Fruit fly (Drosophila melanogaster): ENCODE results near the gene shps.

shps gene

DNA sequence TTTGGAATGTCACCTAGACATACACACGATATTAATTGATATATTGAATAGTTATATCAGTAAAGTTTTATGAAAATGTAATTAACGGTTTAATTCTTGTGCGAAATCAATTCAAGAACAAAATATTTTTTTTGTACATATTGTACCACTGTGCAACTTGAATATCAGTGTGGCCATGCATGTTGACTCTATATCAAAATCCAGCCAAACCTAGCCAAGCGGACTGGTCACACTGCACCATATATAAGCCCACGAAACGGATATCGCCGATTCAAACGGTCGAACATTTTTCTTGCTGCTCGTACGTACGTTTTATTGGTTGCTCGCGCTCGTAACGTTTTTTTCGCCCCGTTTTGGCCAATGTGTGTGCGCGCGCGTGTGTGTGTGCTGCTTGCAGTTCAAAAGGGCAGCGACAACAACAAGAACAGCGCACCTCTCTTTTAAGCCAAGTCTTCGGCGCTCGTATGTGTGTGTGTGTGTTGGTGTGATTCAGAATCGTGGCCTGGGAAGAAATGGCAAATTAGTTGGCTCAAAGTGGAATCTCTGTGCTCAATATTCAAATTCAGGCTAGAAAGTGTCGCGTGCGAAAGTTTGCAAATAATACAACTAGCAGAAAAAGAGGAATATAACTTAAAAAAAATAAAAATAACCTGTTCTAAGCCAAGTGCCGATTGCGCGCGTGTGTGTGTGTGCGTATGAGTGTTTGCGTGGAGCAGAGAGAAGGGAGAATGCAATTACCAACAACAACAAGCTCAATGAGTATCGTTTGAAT is 15.6 kb downstream of the shps start, which contains the start of gene crb (continued):
- TF ChIP-seq pfk (GFP tag; optimal IDR thresholded peaks at IDR 0.05) (no peak), CG1603 (tag; optimal IDR thresholded peaks at IDR 0.05) (peak; percentile 83), hkb (optimal IDR thresholded peaks at IDR 0.05) (no peak), hkb (GFP tag; IDR thresholded peaks at IDR 0.05) (peak; percentile 61), unc-4 (GFP tag; IDR thresholded peaks at IDR 0.05; ENCODE audit: partially characterized antibody) (no peak), CG12769 (tag; optimal IDR thresholded peaks at IDR 0.05) (peak; percentile 69), wdn (GFP tag; IDR thresholded peaks at IDR 0.05) (no peak), Atf3 (GFP tag; optimal IDR thresholded peaks at IDR 0.05) (peak; percentile 25), gcm (GFP tag; optimal IDR thresholded peaks at IDR 0.05) (peak; percentile 45), CG6689 (GFP tag; IDR thresholded peaks at IDR 0.05) (peak; percentile 38; the same call in 1 of the 2 replicates), CG18262 (tag; optimal IDR thresholded peaks at IDR 0.05) (peak; percentile 38), ara (GFP tag; IDR thresholded peaks at IDR 0.05) (peak; percentile 53), Oli (tag; optimal IDR thresholded peaks at IDR 0.05) (no peak), dmrt99B (tag; optimal IDR thresholded peaks at IDR 0.05) (peak; percentile 37), CG2712 (tag; optimal IDR thresholded peaks at IDR 0.05) (peak; percentile 60), sima (GFP tag; optimal IDR thresholded peaks at IDR 0.05) (no peak), CG15479 (GFP tag; optimal IDR thresholded peaks at IDR 0.05) (peak; percentile 21), odd (GFP tag; optimal IDR thresholded peaks at IDR 0.05) (peak; percentile 43), ci (GFP tag; IDR thresholded peaks at IDR 0.05) (peak; percentile 84), Abd-B (GFP tag; optimal IDR thresholded peaks at IDR 0.05) (peak; percentile 17), CG32772 (GFP tag; IDR thresholded peaks at IDR 0.05) (no peak), CG14710 (tag; optimal IDR thresholded peaks at IDR 0.05) (peak; percentile 35), unpg (GFP tag; optimal IDR thresholded peaks at IDR 0.05) (peak; percentile 65), CG13123 (GFP tag; optimal IDR thresholded peaks at IDR 0.05) (peak; percentile 61), CG7357 (GFP tag; IDR thresholded peaks at IDR 0.05) (no peak), TFAM (GFP tag; optimal IDR thresholded peaks at IDR 0.05) (no peak), CG15696 (tag; optimal IDR thresholded peaks at IDR 0.05) (peak; percentile 4)

DNA sequence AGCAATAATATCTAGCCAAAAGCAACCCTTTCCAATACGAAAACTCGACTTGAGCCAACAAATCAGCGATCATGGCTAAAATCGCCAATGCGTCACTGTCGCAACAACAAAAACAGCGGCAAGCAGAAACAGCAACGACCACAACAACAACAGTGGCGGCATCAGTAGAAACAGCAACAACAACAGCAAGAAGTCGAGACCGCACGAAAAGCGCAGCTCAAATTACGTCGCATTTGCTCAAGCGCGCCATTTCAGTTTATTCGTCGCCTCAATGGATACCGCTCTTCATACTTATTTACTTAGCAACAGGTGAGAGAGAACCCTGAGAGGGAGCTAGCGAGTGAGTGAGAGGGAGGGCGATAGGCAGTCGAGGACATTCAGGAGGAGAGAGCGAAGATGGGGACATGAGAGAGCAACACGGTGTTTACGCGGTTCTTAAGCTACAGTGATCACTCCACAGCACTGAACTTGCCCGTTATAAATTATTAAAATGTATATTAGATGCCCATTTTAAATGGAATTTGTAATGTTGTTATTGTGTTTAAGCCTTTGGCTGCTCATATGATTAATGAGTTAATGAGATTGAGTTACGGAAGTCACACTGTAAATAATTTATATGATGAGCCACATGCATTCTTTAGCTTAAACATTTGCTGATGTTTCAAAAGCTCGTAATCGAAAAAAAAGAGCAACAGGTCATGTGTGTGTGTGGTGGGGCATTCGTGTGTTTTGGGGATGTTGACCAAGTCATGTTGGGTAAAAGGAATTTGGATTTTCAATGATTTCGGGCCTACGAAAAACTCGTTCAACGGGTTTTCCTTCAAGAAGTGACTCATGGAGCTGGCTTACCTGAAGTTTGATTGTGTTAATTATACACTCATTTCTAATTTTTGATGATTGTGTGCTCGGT is 16.4 kb downstream of the shps start:
- peak; percentile 41; the same call in 1 of the 2 replicates for TF ChIP-seq dimm (GFP tag; IDR thresholded peaks at IDR 0.05)
- TF ChIP-seq CG3163 (GFP tag; optimal IDR thresholded peaks at IDR 0.05): peak; percentile 34
- no peak for TF ChIP-seq CG8359 (GFP tag; optimal IDR thresholded peaks at IDR 0.05; ENCODE audit: borderline replicate concordance)
- TF ChIP-seq CG4707 (GFP tag; optimal IDR thresholded peaks at IDR 0.05): peak; percentile 61
- peak; percentile 48 for TF ChIP-seq CG3407 (GFP tag; optimal IDR thresholded peaks at IDR 0.05)
- TF ChIP-seq CTCF (GFP tag; optimal IDR thresholded peaks at IDR 0.05): no peak
- TF ChIP-seq Awh (GFP tag; IDR thresholded peaks at IDR 0.05): peak; percentile 77
- TF ChIP-seq CG17612 (GFP tag; IDR thresholded peaks at IDR 0.05): peak; percentile 55; the same call in 1 of the 2 replicates
- peak; percentile 64 for TF ChIP-seq ro (GFP tag; IDR thresholded peaks at IDR 0.05)
- peak; percentile 94 for TF ChIP-seq Drgx (GFP tag; IDR thresholded peaks at IDR 0.05)
- no peak for TF ChIP-seq CG1024 (GFP tag; IDR thresholded peaks at IDR 0.05)
- TF ChIP-seq z (GFP tag; IDR thresholded peaks at IDR 0.05): peak; percentile 49; the same call in 1 of the 3 replicates
- TF ChIP-seq CG1647 (GFP tag; optimal IDR thresholded peaks at IDR 0.05): peak; percentile 40
- TF ChIP-seq CG4617 (GFP tag; optimal IDR thresholded peaks at IDR 0.05; ENCODE audit: borderline replicate concordance): peak; percentile 34
- peak; percentile 49 for TF ChIP-seq ERR (GFP tag; optimal IDR thresholded peaks at IDR 0.05)
- peak; percentile 68 for TF ChIP-seq klu (GFP tag; IDR thresholded peaks at IDR 0.05)
- no peak for TF ChIP-seq Opbp (GFP tag; IDR thresholded peaks at IDR 0.05; ENCODE audit: partially characterized antibody)
- TF ChIP-seq lov (optimal IDR thresholded peaks at IDR 0.05): no peak
- TF ChIP-seq lov (GFP tag; IDR thresholded peaks at IDR 0.05): 0 out of 3 replicates have a peak, but pooled peaks have one; percentile 83
- peak; percentile 73 for TF ChIP-seq Hr3 (GFP tag; optimal IDR thresholded peaks at IDR 0.05)
- TF ChIP-seq ems (GFP tag; optimal IDR thresholded peaks at IDR 0.05): peak; percentile 53
- no peak for TF ChIP-seq vnd (GFP tag; IDR thresholded peaks at IDR 0.05; ENCODE audit: partially characterized antibody)

Data from whole organism, embryonic.